Worm (Caenorhabditis elegans) whole organism, midembryonic: ENCODE data around the gene nhr-37.

Source experiments
- T22C8.4 ChIP-seq: fragments of 200-800 bp; sonication (Bioruptor generic); IDR thresholded peaks from 2 replicates; pipeline ENCODE4 v1.3.6; 2022; ENCODE audit warnings: missing genetic modification characterization, missing compliant biosample characterization
- cog-1 ChIP-seq: sonication (generic microtip); optimal IDR thresholded peaks from 2 replicates; lab custom pipeline; 2016; ENCODE audit warnings: missing genetic modification characterization, missing compliant biosample characterization
- flt-1 ChIP-seq: fragments of 200-800 bp; sonication (Bioruptor generic); IDR thresholded peaks from 2 replicates; pipeline ENCODE4 v1.3.6; 2022; ENCODE audit warnings: missing genetic modification characterization, missing compliant biosample characterization
- klf-2 ChIP-seq: fragments of 200-800 bp; sonication (Bioruptor generic); conservative IDR thresholded peaks from 2 replicates; pipeline ENCODE4 v1.3.6; 2022; ENCODE audit warnings: missing genetic modification reagents, missing genetic modification characterization, missing compliant biosample characterization
- ref-1 ChIP-seq: fragments of 200-800 bp; sonication (Bioruptor generic); conservative IDR thresholded peaks from 2 replicates; pipeline ENCODE4 v1.3.6; 2022; ENCODE audit warnings: missing genetic modification reagents, missing genetic modification characterization, missing compliant biosample characterization
- ztf-29 ChIP-seq: fragments of 200-800 bp; sonication (Bioruptor generic); IDR thresholded peaks from 2 replicates; pipeline ENCODE4 v1.3.6; 2022; ENCODE audit warnings: missing genetic modification reagents, missing genetic modification characterization, missing compliant biosample characterization

DNA sequence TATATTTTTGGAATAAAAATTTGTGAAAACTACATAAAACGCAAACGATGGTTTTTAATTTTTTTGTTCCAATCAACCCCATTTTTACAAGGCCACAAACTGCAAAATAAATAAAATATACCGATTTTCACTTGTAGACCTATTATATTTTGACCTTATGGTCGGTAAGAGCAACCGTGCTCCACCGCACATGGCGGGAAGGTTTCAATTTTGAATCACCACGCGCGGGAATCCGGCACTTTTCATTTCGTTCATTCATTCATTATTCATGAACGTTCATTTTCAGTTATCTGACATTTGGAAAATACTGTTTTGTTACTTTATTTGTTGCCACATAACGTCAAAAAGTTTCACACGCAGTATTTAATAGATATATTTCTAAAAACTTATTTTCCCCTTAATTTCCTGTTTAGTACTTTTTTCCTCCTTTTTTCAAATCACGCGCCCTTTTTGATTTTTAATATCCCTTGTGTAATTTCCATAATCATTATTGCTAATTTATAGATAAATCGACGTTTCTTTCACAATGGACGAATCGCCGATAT is 28.2 kb upstream of the nhr-37 start, which contains the start of gene hcp-1:
- TF ChIP-seq cog-1 (tag; lab: Kevin White, UChicago) (no peak), flt-1 (GFP tag; lab: Robert Waterston, UW) (no peak), ref-1 (GFP tag; lab: Robert Waterston, UW) (no peak), T22C8.4 (GFP tag; lab: Robert Waterston, UW) (no peak), ztf-29 (GFP tag; lab: Robert Waterston, UW) (no peak), klf-2 (no peak)
